Worm (Caenorhabditis elegans): ENCODE measurements around the gene F19C6.3.
A peak's percentile ranks its signal among the peaks of the same experiment; 100 is the strongest.

F19C6.3 gene

DNA sequence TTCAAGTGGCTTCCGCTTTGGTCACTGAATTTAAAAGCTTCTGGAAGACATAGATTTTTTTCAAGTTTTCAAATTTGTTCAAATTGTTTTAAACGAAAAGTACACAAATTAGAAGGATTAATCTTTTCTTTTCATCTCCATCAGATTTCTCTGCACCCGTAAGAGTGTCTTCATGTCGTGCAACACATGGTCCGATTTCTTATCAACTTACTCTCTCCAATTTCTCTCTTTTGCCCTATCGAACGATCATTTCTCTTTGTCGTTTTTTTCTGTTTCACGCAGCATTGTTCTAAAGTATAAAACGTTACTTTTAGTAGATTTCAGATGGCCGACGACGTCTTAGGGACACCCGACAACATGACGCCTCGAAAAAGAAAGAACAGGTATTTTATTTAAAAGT is 43.3 kb downstream of the F19C6.3 start, which contains the start of gene pssy-1:
TSS of gene pssy-1 (plus strand) at position 318 of the 400 bp plus-strand sequence.
- TF ChIP-seq saeg-2 (GFP tag; IDR thresholded peaks at IDR 0.05): no peak
- no peak for TF ChIP-seq mxl-2 (GFP tag; conservative IDR thresholded peaks at IDR 0.05)

ce11 chrX:9962535-9962934 is 46.0 kb downstream of the F19C6.3 start:
- TF ChIP-seq unc-62 (GFP tag; optimal IDR thresholded peaks at IDR 0.05 in 1 of 2) (peak in 1 of 2 experiments; percentile 92), unc-62 (tag; optimal IDR thresholded peaks at IDR 0.05) (no peak), aha-1 (tag) (peak; percentile 22), ztf-11 (tag; optimal IDR thresholded peaks at IDR 0.05) (no peak), hlh-11 (tag; optimal IDR thresholded peaks at IDR 0.05) (no peak), rbr-2 (tag; optimal IDR thresholded peaks at IDR 0.05) (no peak)

DNA sequence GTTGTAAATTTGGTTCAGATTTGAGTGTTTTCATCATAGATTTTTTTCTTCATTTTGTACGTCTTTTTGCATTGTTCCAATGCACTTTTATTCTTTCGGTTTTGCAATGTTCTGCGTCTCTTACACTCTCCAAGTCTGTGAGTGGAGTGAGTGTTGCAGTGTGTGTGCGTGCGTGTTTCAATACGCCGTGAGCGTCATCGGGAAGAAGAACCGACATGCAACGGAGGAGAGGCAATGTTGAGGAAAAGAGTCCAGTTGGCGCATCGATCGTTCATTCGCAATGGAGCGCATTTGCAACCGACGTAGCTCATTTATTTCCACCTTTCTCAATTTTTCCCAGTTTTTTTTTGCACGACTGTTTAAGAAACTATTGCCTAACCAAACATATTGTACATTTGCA is 50.0 kb downstream of the F19C6.3 start, which contains the start of gene ZC506.1:
TSS of gene ZC506.1 (plus strand) at position 400 of the 400 bp plus-strand sequence.
- no peak for TF ChIP-seq snpc-1.2 (GFP tag; IDR thresholded peaks at IDR 0.05)
- TF ChIP-seq lin-29 (GFP tag; IDR thresholded peaks at IDR 0.05): 0 out of 2 replicates have a peak, but pooled peaks have one; percentile 11
- TF ChIP-seq ceh-20 (GFP tag; IDR thresholded peaks at IDR 0.05): peak; percentile 76; the same call in 1 of the 2 replicates
- TF ChIP-seq nhr-111 (GFP tag; optimal IDR thresholded peaks at IDR 0.05): no peak
- TF ChIP-seq pqm-1 (tag; optimal IDR thresholded peaks at IDR 0.05): peak; percentile 46
- TF ChIP-seq nhr-6 (tag; optimal IDR thresholded peaks at IDR 0.05): peak; percentile 93
- peak; percentile 75 to 92 for TF ChIP-seq mdl-1 (tag; optimal IDR thresholded peaks at IDR 0.05)
- TF ChIP-seq lin-13 (GFP tag; optimal IDR thresholded peaks at IDR 0.05): peak; percentile 95
- peak; percentile 64 for TF ChIP-seq php-3 (GFP tag; IDR thresholded peaks at IDR 0.05)
- no peak for TF ChIP-seq unc-39 (tag; optimal IDR thresholded peaks at IDR 0.05)
- TF ChIP-seq rbr-2 (tag; optimal IDR thresholded peaks at IDR 0.05): peak; percentile 97
- TF ChIP-seq hlh-11 (tag; optimal IDR thresholded peaks at IDR 0.05): peak; percentile 98
- no peak for TF ChIP-seq zip-11 (GFP tag; IDR thresholded peaks at IDR 0.05)
- no peak for TF ChIP-seq zag-1 (tag; optimal IDR thresholded peaks at IDR 0.05)
- peak; percentile 54 for TF ChIP-seq set-16 (GFP tag; IDR thresholded peaks at IDR 0.05)
- peak; percentile 73 for TF ChIP-seq spr-3 (GFP tag; optimal IDR thresholded peaks at IDR 0.05)
- TF ChIP-seq mxl-3 (GFP tag; optimal IDR thresholded peaks at IDR 0.05): peak; percentile 94
- no peak for TF ChIP-seq pha-4 (GFP tag; IDR thresholded peaks at IDR 0.05)
- TF ChIP-seq pha-4 (tag; optimal IDR thresholded peaks at IDR 0.05): peak; percentile 85
- peak; percentile 79 to 92 for TF ChIP-seq lsy-2 (tag; optimal IDR thresholded peaks at IDR 0.05)
- peak; percentile 74; the same call in 1 of the 2 replicates for TF ChIP-seq mxl-2 (GFP tag; conservative IDR thresholded peaks at IDR 0.05)
- TF ChIP-seq F37D6.2 (tag; optimal IDR thresholded peaks at IDR 0.05): peak; percentile 83
- no peak for TF ChIP-seq daf-12 (tag; optimal IDR thresholded peaks at IDR 0.05)
- TF ChIP-seq nhr-102 (tag; optimal IDR thresholded peaks at IDR 0.05): peak; percentile 89
- TF ChIP-seq snpc-4 (tag; optimal IDR thresholded peaks at IDR 0.05): no peak
- peak; percentile 95 for TF ChIP-seq nhr-77 (tag; optimal IDR thresholded peaks at IDR 0.05)
- no peak for TF ChIP-seq lin-39 (tag; optimal IDR thresholded peaks at IDR 0.05)
- TF ChIP-seq mep-1 (tag; optimal IDR thresholded peaks at IDR 0.05): peak; percentile 98
- TF ChIP-seq dve-1 (tag; optimal IDR thresholded peaks at IDR 0.05; ENCODE audit: insufficient read depth): peak; percentile 98
- TF ChIP-seq sdz-12 (GFP tag; optimal IDR thresholded peaks at IDR 0.05): no peak
- TF ChIP-seq arid-1 (GFP tag; conservative IDR thresholded peaks at IDR 0.05): peak; percentile 67
- TF ChIP-seq dpl-1 (GFP tag; optimal IDR thresholded peaks at IDR 0.05): peak; percentile 62
- TF ChIP-seq nhr-48 (tag; optimal IDR thresholded peaks at IDR 0.05): peak; percentile 87
- peak; percentile 91 for TF ChIP-seq egl-43 (GFP tag; IDR thresholded peaks at IDR 0.05)
- no peak for TF ChIP-seq skn-1 (tag; optimal IDR thresholded peaks at IDR 0.05)
- TF ChIP-seq daf-19 (GFP tag; conservative IDR thresholded peaks at IDR 0.05): no peak
- TF ChIP-seq ceh-44 (GFP tag; IDR thresholded peaks at IDR 0.05): no peak
- peak; percentile 22 for TF ChIP-seq gei-8 (GFP tag; optimal IDR thresholded peaks at IDR 0.05)
- peak; percentile 95 for TF ChIP-seq nhr-11 (tag; optimal IDR thresholded peaks at IDR 0.05)
- no peak for TF ChIP-seq madf-5 (GFP tag; IDR thresholded peaks at IDR 0.05)
- no peak for TF ChIP-seq attf-4 (tag; optimal IDR thresholded peaks at IDR 0.05)
- TF ChIP-seq unc-62 (GFP tag; optimal IDR thresholded peaks at IDR 0.05 in 1 of 2): peak in 1 of 2 experiments; percentile 100
- TF ChIP-seq unc-62 (tag; optimal IDR thresholded peaks at IDR 0.05): no peak
- peak; percentile 65 for TF ChIP-seq F10B5.3 (tag; optimal IDR thresholded peaks at IDR 0.05)
- peak; percentile 84 for TF ChIP-seq ceh-28 (tag; optimal IDR thresholded peaks at IDR 0.05)
